Fruit fly (Drosophila melanogaster) whole organism: Measurements from ENCODE around the gene SF1.

Source experiments
- Dll ChIP-seq: fragments of >200 bp; optimal IDR thresholded peaks from 2 replicates; lab custom pipeline; 2017
- EcR ChIP-seq, 2 experiments: fragments of >200 bp; optimal IDR thresholded peaks; 2 replicates each; lab custom pipeline; 2017; ENCODE audit warnings: missing biosample characterization in 2 of 2, missing genetic modification characterization in 2 of 2, missing genetic modification reagents in 2 of 2
- pan ChIP-seq: fragments of >200 bp; optimal IDR thresholded peaks from 2 replicates; lab custom pipeline; 2017
- psq ChIP-seq: fragments of >200 bp; optimal IDR thresholded peaks from 2 replicates; lab custom pipeline; 2017

- TF ChIP-seq Dll (lab: Kevin White, UChicago) (no peak), EcR (GFP tag; optimal IDR thresholded peaks at IDR 0.05; lab: Kevin White, UChicago) (no peak), pan (lab: Kevin White, UChicago) (no peak), psq (lab: Kevin White, UChicago) (no peak)
These were observed 33.4 kb upstream of the SF1 start for dm6 chr3R:17506833-17507232.
